Worm (Caenorhabditis elegans): ENCODE measurements around the gene F35D2.6.

DNA sequence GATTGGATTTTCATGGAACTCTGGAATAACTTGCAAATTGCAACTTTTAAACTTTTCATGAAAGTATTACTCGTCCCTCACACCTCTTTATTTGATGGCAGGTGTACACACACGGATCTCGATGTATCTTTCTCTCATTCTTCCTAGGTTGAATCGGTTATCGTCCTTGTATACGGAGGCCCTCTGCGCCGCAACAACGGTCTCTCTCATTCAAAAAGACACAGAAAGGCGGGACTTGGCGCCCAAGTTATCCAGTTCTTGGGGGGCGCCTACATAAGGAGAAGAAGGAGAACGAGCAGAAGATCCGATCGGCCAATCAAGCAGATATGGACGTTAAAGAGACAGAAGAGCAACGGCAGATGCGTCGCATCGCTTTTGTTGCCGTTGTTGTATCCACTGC is 33.7 kb upstream of the F35D2.6 start, which contains the start of gene rol-8:
- no peak for TF ChIP-seq unc-55 (GFP tag; optimal IDR thresholded peaks at IDR 0.05)
- TF ChIP-seq madf-2 (tag; optimal IDR thresholded peaks at IDR 0.05): no peak
- no peak for TF ChIP-seq unc-86 (tag; optimal IDR thresholded peaks at IDR 0.05)
- TF ChIP-seq odd-2 (tag; optimal IDR thresholded peaks at IDR 0.05): no peak
- no peak for TF ChIP-seq nfya-1 (tag; optimal IDR thresholded peaks at IDR 0.05)

Data from whole organism, late embryonic.